Fruit fly (Drosophila melanogaster): Measurements from ENCODE around the gene Ing3.

- TF ChIP-seq CG8319 (GFP tag; optimal IDR thresholded peaks at IDR 0.05) = no peak
- peak; percentile 76 for TF ChIP-seq CG6792 (GFP tag; optimal IDR thresholded peaks at IDR 0.05)
- peak; percentile 91 to 92 for TF ChIP-seq ss (GFP tag; optimal IDR thresholded peaks at IDR 0.05)
- TF ChIP-seq CG6276 (GFP tag; optimal IDR thresholded peaks at IDR 0.05) = no peak
- peak; percentile 78 for TF ChIP-seq CG15336 (GFP tag; IDR thresholded peaks at IDR 0.05)
- peak; percentile 95 for TF ChIP-seq Blimp-1 (GFP tag; optimal IDR thresholded peaks at IDR 0.05)
- TF ChIP-seq CG11762 (GFP tag; optimal IDR thresholded peaks at IDR 0.05; ENCODE audit: insufficient read depth) = peak; percentile 63
- peak; percentile 69 for TF ChIP-seq Sox102F (GFP tag; optimal IDR thresholded peaks at IDR 0.05)
- TF ChIP-seq Smox (GFP tag; optimal IDR thresholded peaks at IDR 0.05) = peak; percentile 69
- peak; percentile 68 for TF ChIP-seq CG7368 (GFP tag; optimal IDR thresholded peaks at IDR 0.05)
- TF ChIP-seq svp (GFP tag) = peak; percentile 75
These were observed 5.8 kb downstream of the Ing3 start, which contains the start of gene Rip11 for dm6 chrX:18646855-18647699.
